Fruit fly (Drosophila melanogaster) Kc167 (cell line): ENCODE data around the gene Osi17.

Source experiments
- Myc ChIP-seq: fragments of >200 bp; optimal IDR thresholded peaks from 2 replicates; lab custom pipeline; 2017; ENCODE audit warnings: missing external identifiers
- Sin3A ChIP-seq: fragments of >200 bp; optimal IDR thresholded peaks from 2 replicates; lab custom pipeline; 2018; ENCODE audit warnings: missing external identifiers
- h ChIP-seq: fragments of >200 bp; optimal IDR thresholded peaks from 3 replicates; lab custom pipeline; 2018; ENCODE audit warnings: missing external identifiers
- insv ChIP-seq: fragments of >200 bp; optimal IDR thresholded peaks from 3 replicates; lab custom pipeline; 2018; ENCODE audit warnings: missing external identifiers
- psq ChIP-seq: fragments of >200 bp; optimal IDR thresholded peaks from 2 replicates; lab custom pipeline; 2017; ENCODE audit warnings: missing external identifiers
- ttk ChIP-seq: sonication (Bioruptor generic); optimal IDR thresholded peaks from 2 replicates; lab custom pipeline; 2017; ENCODE audit warnings: missing external identifiers

Gene Osi17

dm6 chr3R:6368100-6368499 lies 56.5 kb downstream of the Osi17 start, which contains the start of gene CG42724:
TSS of gene CG42724 (minus strand) at chr3R:6368288.
- TF ChIP-seq h = no peak
- no peak for TF ChIP-seq Sin3A (lab: Kevin White, UChicago)
- peak; percentile 18 for TF ChIP-seq psq (lab: Kevin White, UChicago)

DNA sequence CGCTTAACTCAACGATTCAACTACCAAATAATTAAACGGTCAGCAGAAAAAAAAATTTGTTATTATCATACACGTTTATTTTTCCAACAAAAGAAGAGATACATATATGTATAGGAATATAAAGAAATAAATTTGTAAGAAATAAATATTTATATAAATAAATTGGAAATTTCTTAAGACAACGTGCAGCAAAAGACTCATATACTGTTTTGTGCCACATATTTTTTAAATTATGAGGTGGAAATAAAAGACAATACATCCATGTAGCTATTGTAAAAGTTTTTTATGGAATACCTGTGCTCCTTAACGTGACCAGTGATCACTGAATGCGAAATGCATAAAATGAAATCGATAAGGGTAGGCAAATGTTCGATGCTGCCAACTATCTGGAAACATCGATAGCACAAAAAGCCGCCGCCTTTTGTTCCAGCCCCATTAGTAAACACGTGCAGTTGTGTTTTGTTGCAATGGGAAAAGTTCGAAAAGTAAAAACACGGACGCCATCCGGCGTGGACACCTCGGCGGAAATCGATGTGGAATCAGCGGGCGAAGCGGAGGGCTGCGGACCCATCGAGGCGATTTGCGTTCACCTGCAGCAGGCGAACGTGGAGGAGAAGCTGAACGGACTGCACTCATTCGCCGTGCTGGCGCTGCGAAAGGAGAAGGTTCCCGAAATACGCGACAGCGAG lies 57.1 kb downstream of the Osi17 start, which contains the start of gene CG10286:
Gene CG10286, plus strand, starts transcription at position 416 of the 689 bp plus-strand sequence.
- TF ChIP-seq Myc (lab: Kevin White, UChicago) = no peak
- TF ChIP-seq ttk (lab: Kevin White, UChicago) = no peak
- no peak for TF ChIP-seq psq (lab: Kevin White, UChicago)
- no peak for TF ChIP-seq Sin3A (lab: Kevin White, UChicago)
- no peak for TF ChIP-seq h
- no peak for TF ChIP-seq insv (lab: Kevin White, UChicago)

dm6 chr3R:6373512-6374306 lies 62.1 kb downstream of the Osi17 start:
- TF ChIP-seq h (no peak), ttk (lab: Kevin White, UChicago) (no peak), insv (lab: Kevin White, UChicago) (no peak)

- TF ChIP-seq ttk (lab: Kevin White, UChicago) (no peak), insv (lab: Kevin White, UChicago) (no peak), psq (lab: Kevin White, UChicago) (no peak), Sin3A (lab: Kevin White, UChicago) (no peak), h (no peak), Myc (lab: Kevin White, UChicago) (no peak)
Observed at dm6 chr3R:6374307-6374574, 62.7 kb downstream of the Osi17 start, which contains the start of gene CG42564. TSS of gene CG42564 (plus strand) at chr3R:6374475.

DNA sequence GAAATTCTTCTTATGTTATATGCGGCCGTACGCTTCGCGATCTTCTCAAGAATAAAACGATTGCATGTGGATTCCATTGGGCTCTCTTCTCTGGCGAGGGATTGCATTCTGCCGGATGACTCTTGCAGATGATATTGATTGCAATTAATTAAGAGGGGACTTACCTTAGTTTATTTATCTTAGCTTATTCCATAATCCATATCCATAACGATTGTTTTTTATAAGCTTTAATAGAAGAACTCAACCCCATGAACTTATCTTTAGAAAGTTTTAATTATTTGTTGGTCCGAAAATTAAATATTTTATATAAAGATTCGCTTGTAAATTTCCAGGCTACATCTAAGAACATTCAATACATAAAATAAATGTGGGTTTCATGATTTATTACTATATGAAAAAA lies 64.4 kb downstream of the Osi17 start, which contains the start of gene CRAT:
Gene CRAT, minus strand, starts transcription at position 101 of the 400 bp plus-strand sequence.
- TF ChIP-seq h (no peak), psq (lab: Kevin White, UChicago) (no peak), ttk (lab: Kevin White, UChicago) (no peak), insv (lab: Kevin White, UChicago) (no peak), Sin3A (lab: Kevin White, UChicago) (no peak)
